Worm (Caenorhabditis elegans) whole organism, mixed stage, embryonic: Measurements from ENCODE around the gene gst-30.

Experiments used
- M03D4.4 ChIP-seq: sonication (generic microtip); optimal IDR thresholded peaks from 2 replicates; lab custom pipeline; 2017; ENCODE audit warnings: mild to moderate bottlenecking, missing genetic modification characterization, missing compliant biosample characterization
- bed-3 ChIP-seq: fragments of 200-800 bp; sonication (Bioruptor generic); optimal IDR thresholded peaks from 3 replicates; lab custom pipeline; 2018; ENCODE audit warnings: mild to moderate bottlenecking, missing genetic modification characterization, moderate library complexity, missing compliant biosample characterization
- blmp-1 ChIP-seq: fragments of 150-350 bp; optimal IDR thresholded peaks from 2 replicates; lab custom pipeline; 2014; ENCODE audit warnings: missing biosample characterization, missing genetic modification characterization
- ceh-39 ChIP-seq: fragments of 150-350 bp; optimal IDR thresholded peaks from 2 replicates; lab custom pipeline; 2014; ENCODE audit warnings: missing biosample characterization, missing genetic modification characterization
- ceh-43 ChIP-seq: fragments of 200-800 bp; sonication (Bioruptor generic); optimal IDR thresholded peaks from 2 replicates; lab custom pipeline; 2018; ENCODE audit warnings: mild to moderate bottlenecking, missing genetic modification characterization, moderate library complexity, missing compliant biosample characterization
- ceh-83 ChIP-seq: fragments of 200-800 bp; sonication (Bioruptor generic); optimal IDR thresholded peaks from 2 replicates; lab custom pipeline; 2018; ENCODE audit warnings: mild to moderate bottlenecking, missing genetic modification characterization, missing compliant biosample characterization
- ces-1 ChIP-seq: fragments of 150-350 bp; optimal IDR thresholded peaks from 2 replicates; lab custom pipeline; 2014; ENCODE audit warnings: missing biosample characterization, missing genetic modification reagents, missing genetic modification characterization
- cnd-1 ChIP-seq: fragments of 200-800 bp; sonication (Bioruptor generic); optimal IDR thresholded peaks from 2 replicates; lab custom pipeline; 2018; ENCODE audit warnings: mild to moderate bottlenecking, missing genetic modification characterization, missing compliant biosample characterization
- drap-1 ChIP-seq: fragments of 200-800 bp; sonication (Bioruptor generic); optimal IDR thresholded peaks from 3 replicates; lab custom pipeline; 2018; ENCODE audit warnings: mild to moderate bottlenecking, missing genetic modification characterization, missing compliant biosample characterization
- elt-1 ChIP-seq: sonication (generic microtip); optimal IDR thresholded peaks from 2 replicates; lab custom pipeline; 2017; ENCODE audit warnings: missing genetic modification characterization, mild to moderate bottlenecking, missing compliant biosample characterization, antibody characterized with exemption, moderate library complexity, borderline replicate concordance; ENCODE audit not compliant: insufficient read depth
- elt-3 ChIP-seq: fragments of 150-350 bp; optimal IDR thresholded peaks from 2 replicates; lab custom pipeline; 2014; ENCODE audit warnings: missing biosample characterization, missing genetic modification characterization
- flh-1 ChIP-seq: fragments of 200-800 bp; sonication (Bioruptor generic); optimal IDR thresholded peaks from 2 replicates; lab custom pipeline; 2018; ENCODE audit warnings: mild to moderate bottlenecking, missing genetic modification characterization, moderate library complexity, missing compliant biosample characterization
- ham-2 ChIP-seq: fragments of 200-800 bp; sonication (Bioruptor generic); optimal IDR thresholded peaks from 2 replicates; lab custom pipeline; 2018; ENCODE audit warnings: mild to moderate bottlenecking, missing genetic modification characterization, missing compliant biosample characterization
- hlh-1 ChIP-seq: fragments of 150-350 bp; optimal IDR thresholded peaks from 2 replicates; lab custom pipeline; 2014; ENCODE audit warnings: missing biosample characterization, missing genetic modification reagents, missing genetic modification characterization
- lin-13 ChIP-seq: fragments of 150-350 bp; optimal IDR thresholded peaks from 2 replicates; lab custom pipeline; 2014; ENCODE audit warnings: missing biosample characterization, missing genetic modification characterization
- lin-32 ChIP-seq: fragments of 200-800 bp; sonication (Bioruptor generic); optimal IDR thresholded peaks from 2 replicates; lab custom pipeline; 2018; ENCODE audit warnings: mild to moderate bottlenecking, missing genetic modification characterization, missing compliant biosample characterization
- lsy-2 ChIP-seq: fragments of 150-350 bp; optimal IDR thresholded peaks from 2 replicates; lab custom pipeline; 2014; ENCODE audit warnings: missing biosample characterization, missing genetic modification characterization
- mab-5 ChIP-seq: fragments of 150-350 bp; optimal IDR thresholded peaks from 2 replicates; lab custom pipeline; 2014; ENCODE audit warnings: missing biosample characterization, missing genetic modification characterization
- mep-1 ChIP-seq: fragments of 150-350 bp; optimal IDR thresholded peaks from 2 replicates; lab custom pipeline; 2017; ENCODE audit warnings: missing biosample characterization, missing genetic modification reagents, missing genetic modification characterization, inconsistent platforms
- mls-2 ChIP-seq: sonication (generic microtip); optimal IDR thresholded peaks from 2 replicates; lab custom pipeline; 2016; ENCODE audit warnings: mild to moderate bottlenecking, missing genetic modification characterization, moderate library complexity, missing compliant biosample characterization
- nhr-12 ChIP-seq: fragments of 150-350 bp; optimal IDR thresholded peaks from 2 replicates; lab custom pipeline; 2014; ENCODE audit warnings: missing biosample characterization, missing genetic modification characterization
- nhr-2 ChIP-seq: fragments of 150-350 bp; optimal IDR thresholded peaks from 2 replicates; lab custom pipeline; 2014; ENCODE audit warnings: missing biosample characterization, missing genetic modification characterization
- nhr-237 ChIP-seq: fragments of 150-350 bp; optimal IDR thresholded peaks from 2 replicates; lab custom pipeline; 2014; ENCODE audit warnings: missing biosample characterization, missing genetic modification characterization
- nhr-28 ChIP-seq: fragments of 150-350 bp; optimal IDR thresholded peaks from 2 replicates; lab custom pipeline; 2014; ENCODE audit warnings: missing biosample characterization, missing genetic modification characterization
- nhr-76 ChIP-seq: sonication (generic microtip); optimal IDR thresholded peaks from 2 replicates; lab custom pipeline; 2017; ENCODE audit warnings: missing biosample characterization, missing genetic modification characterization
- pha-4 ChIP-seq: fragments of 150-350 bp; optimal IDR thresholded peaks from 2 replicates; lab custom pipeline; 2018; ENCODE audit warnings: missing biosample characterization, missing genetic modification reagents, missing genetic modification characterization
- sem-2 ChIP-seq: fragments of 200-800 bp; sonication (Bioruptor generic); optimal IDR thresholded peaks from 2 replicates; lab custom pipeline; 2018; ENCODE audit warnings: mild to moderate bottlenecking, missing genetic modification characterization, missing compliant biosample characterization
- snpc-4 ChIP-seq: fragments of 150-350 bp; optimal IDR thresholded peaks from 2 replicates; lab custom pipeline; 2014; ENCODE audit warnings: missing biosample characterization, missing genetic modification characterization
- sptf-1 ChIP-seq: sonication (generic microtip); optimal IDR thresholded peaks from 2 replicates; lab custom pipeline; 2017; ENCODE audit warnings: mild to moderate bottlenecking, missing genetic modification characterization, moderate library complexity, missing compliant biosample characterization
- tbx-8 ChIP-seq: fragments of 200-800 bp; sonication (Bioruptor generic); optimal IDR thresholded peaks from 2 replicates; lab custom pipeline; 2018; ENCODE audit warnings: mild to moderate bottlenecking, missing genetic modification characterization, moderate library complexity, missing compliant biosample characterization
- unc-120 ChIP-seq: sonication (generic microtip); optimal IDR thresholded peaks from 2 replicates; lab custom pipeline; 2017; ENCODE audit warnings: missing genetic modification characterization, missing compliant biosample characterization; ENCODE audit not compliant: poor library complexity, severe bottlenecking
- unc-39 ChIP-seq: fragments of 150-350 bp; optimal IDR thresholded peaks from 2 replicates; lab custom pipeline; 2014; ENCODE audit warnings: missing biosample characterization, missing genetic modification characterization
- unc-62 ChIP-seq: fragments of 150-350 bp; optimal IDR thresholded peaks from 2 replicates; lab custom pipeline; 2014; ENCODE audit warnings: missing biosample characterization, missing genetic modification reagents, missing genetic modification characterization
- zip-8 ChIP-seq: fragments of 150-350 bp; optimal IDR thresholded peaks from 2 replicates; lab custom pipeline; 2014; ENCODE audit warnings: missing biosample characterization, missing genetic modification characterization
- ztf-11 ChIP-seq: fragments of 150-350 bp; optimal IDR thresholded peaks from 2 replicates; lab custom pipeline; 2014; ENCODE audit warnings: missing biosample characterization, missing genetic modification characterization

The gst-30 gene

DNA sequence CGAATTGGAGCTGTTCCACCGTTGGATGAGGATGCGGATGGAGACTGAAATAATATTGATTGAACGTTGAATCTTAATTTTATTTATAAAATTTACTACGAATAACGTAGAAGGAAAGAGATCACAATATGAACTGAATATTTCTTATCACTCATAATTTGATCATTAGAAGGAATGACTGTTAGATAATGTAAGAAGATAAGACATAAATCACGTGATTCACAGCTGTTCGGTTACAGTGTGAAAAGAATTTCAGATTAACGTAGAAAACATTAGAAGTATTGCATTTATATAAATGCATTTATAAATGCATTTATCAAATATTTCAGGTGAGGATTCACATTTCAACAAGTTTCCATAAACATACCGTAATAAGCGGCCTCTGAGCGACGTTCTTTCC is 8.0 kb upstream of the gst-30 start:
- TF ChIP-seq elt-1 (tag; lab: Kevin White, UChicago) = no peak
- TF ChIP-seq ces-1 (GFP tag; lab: Kevin White, UChicago) = no peak
- no peak for TF ChIP-seq nhr-237 (tag; lab: Kevin White, UChicago)

DNA sequence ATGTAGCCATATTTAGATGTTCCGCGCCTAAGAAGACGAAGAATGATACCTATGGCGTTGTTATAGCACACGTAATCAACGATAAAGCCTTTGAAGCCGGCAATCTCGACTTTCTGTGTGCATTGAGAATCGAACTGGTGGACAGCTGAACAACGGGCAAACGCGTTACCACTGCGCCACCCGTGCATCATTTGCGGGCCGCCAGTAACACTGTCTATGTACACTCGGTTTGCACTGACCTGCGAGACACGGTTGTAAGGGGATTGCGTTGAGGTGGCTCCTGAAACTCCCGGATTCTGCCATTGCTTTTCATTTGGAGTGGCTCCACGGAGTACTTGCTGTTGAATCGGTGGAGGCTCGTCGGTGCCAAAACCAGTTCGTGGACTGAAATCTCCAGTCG is 7.5 kb upstream of the gst-30 start:
- TF ChIP-seq M03D4.4 (peak; percentile 84), drap-1 (GFP tag; lab: Kevin White, UChicago) (peak; percentile 86), nhr-237 (tag; lab: Kevin White, UChicago) (no peak), lin-32 (GFP tag; lab: Kevin White, UChicago) (peak; percentile 64), cnd-1 (tag; lab: Kevin White, UChicago) (peak; percentile 92), mls-2 (tag; lab: Kevin White, UChicago) (peak; percentile 88), ceh-43 (GFP tag; lab: Kevin White, UChicago) (peak; percentile 72), ham-2 (GFP tag; lab: Kevin White, UChicago) (peak; percentile 90), mab-5 (tag; lab: Kevin White, UChicago) (no peak), ceh-39 (no peak), hlh-1 (tag; lab: Kevin White, UChicago) (no peak), flh-1 (GFP tag; lab: Kevin White, UChicago) (peak; percentile 40), nhr-28 (tag; lab: Kevin White, UChicago) (no peak), tbx-8 (GFP tag; lab: Kevin White, UChicago) (no peak), ceh-83 (GFP tag; lab: Kevin White, UChicago) (peak; percentile 90), zip-8 (no peak), nhr-2 (no peak), ztf-11 (tag; lab: Kevin White, UChicago) (no peak), ces-1 (GFP tag; lab: Kevin White, UChicago) (no peak), lin-13 (tag; lab: Kevin White, UChicago) (peak; percentile 57), elt-3 (tag; lab: Kevin White, UChicago) (no peak), nhr-12 (tag; lab: Kevin White, UChicago) (no peak), lsy-2 (tag; lab: Kevin White, UChicago) (no peak), sem-2 (GFP tag; lab: Kevin White, UChicago) (peak; percentile 75), blmp-1 (tag; lab: Kevin White, UChicago) (no peak), unc-120 (tag; lab: Kevin White, UChicago) (peak; percentile 64), mep-1 (tag; lab: Kevin White, UChicago) (no peak), pha-4 (tag; lab: Kevin White, UChicago) (peak; percentile 24), unc-62 (no peak), elt-1 (tag; lab: Kevin White, UChicago) (no peak), nhr-76 (tag; lab: Kevin White, UChicago) (peak; percentile 25), bed-3 (GFP tag; lab: Kevin White, UChicago) (peak; percentile 58), sptf-1 (tag; lab: Kevin White, UChicago) (peak; percentile 90), snpc-4 (no peak), unc-39 (no peak)

DNA sequence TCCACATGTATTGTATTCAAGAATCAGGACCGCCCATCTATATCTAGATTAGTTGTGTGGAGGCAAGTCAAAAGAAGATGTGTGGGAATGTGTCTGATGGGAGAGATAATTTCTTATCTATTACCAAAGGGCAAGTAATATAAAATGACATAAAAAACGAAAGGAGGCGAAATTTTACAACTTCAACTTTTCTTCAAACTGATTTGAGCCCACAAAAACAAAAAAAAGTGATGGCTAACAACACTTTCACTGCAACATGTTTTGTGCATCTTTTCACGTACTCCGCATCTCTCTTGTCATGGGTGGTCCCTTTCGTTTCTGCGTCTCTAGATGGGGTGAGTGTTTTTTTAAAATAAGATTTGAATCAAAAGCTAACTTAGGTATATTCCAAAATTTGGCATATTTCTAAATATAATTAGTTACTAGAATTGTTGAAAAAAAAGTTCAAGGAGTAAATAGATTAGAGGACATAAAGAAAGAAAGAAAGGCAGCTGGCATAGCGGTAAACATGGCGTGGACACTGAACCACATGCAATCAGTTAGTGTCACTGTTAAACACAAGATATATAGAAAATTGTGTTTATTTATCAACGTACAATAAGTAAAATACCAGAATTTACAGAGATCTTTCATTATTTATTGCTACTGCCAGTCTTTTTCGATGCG is 6.8 kb upstream of the gst-30 start, which contains the start of gene ZK546.19:
Gene ZK546.19 (plus strand): TSS at position 186 of the 666 bp plus-strand sequence.
- TF ChIP-seq elt-1 (tag; lab: Kevin White, UChicago) (peak; percentile 98), nhr-237 (tag; lab: Kevin White, UChicago) (no peak), mls-2 (tag; lab: Kevin White, UChicago) (no peak), blmp-1 (tag; lab: Kevin White, UChicago) (no peak), flh-1 (GFP tag; lab: Kevin White, UChicago) (no peak), mab-5 (tag; lab: Kevin White, UChicago) (no peak), lin-13 (tag; lab: Kevin White, UChicago) (no peak), ceh-43 (GFP tag; lab: Kevin White, UChicago) (no peak), sptf-1 (tag; lab: Kevin White, UChicago) (no peak), zip-8 (no peak), unc-39 (no peak), ham-2 (GFP tag; lab: Kevin White, UChicago) (no peak), ceh-83 (GFP tag; lab: Kevin White, UChicago) (no peak), hlh-1 (tag; lab: Kevin White, UChicago) (no peak), cnd-1 (tag; lab: Kevin White, UChicago) (no peak), ces-1 (GFP tag; lab: Kevin White, UChicago) (peak; percentile 30)
